Worm (Caenorhabditis elegans): ENCODE data around the gene cyb-2.1.

Gene cyb-2.1

ce11 chrIV:10985568-10986035 is at the start of gene cyb-2.1:
Gene cyb-2.1 (plus strand): TSS chrIV:10985985.
- TF ChIP-seq F10B5.3 (tag; optimal IDR thresholded peaks at IDR 0.05): no peak
- peak; percentile 7 for TF ChIP-seq unc-130 (GFP tag; optimal IDR thresholded peaks at IDR 0.05)
- TF ChIP-seq nhr-11 (tag; optimal IDR thresholded peaks at IDR 0.05): no peak

- peak; percentile 56 for TF ChIP-seq T20F7.1 (GFP tag; optimal IDR thresholded peaks at IDR 0.05)
- TF ChIP-seq nhr-28 (tag; optimal IDR thresholded peaks at IDR 0.05): peak; percentile 14
- TF ChIP-seq rbr-2 (tag; optimal IDR thresholded peaks at IDR 0.05): no peak
- TF ChIP-seq hlh-11 (tag; optimal IDR thresholded peaks at IDR 0.05): peak; percentile 62
- no peak for TF ChIP-seq daf-19 (GFP tag; conservative IDR thresholded peaks at IDR 0.05)
- peak; percentile 64 for TF ChIP-seq ceh-28 (tag; optimal IDR thresholded peaks at IDR 0.05)
- peak; percentile 95 for TF ChIP-seq fkh-10 (GFP tag; optimal IDR thresholded peaks at IDR 0.05)
- peak; percentile 24 for TF ChIP-seq lin-38 (GFP tag; IDR thresholded peaks at IDR 0.05)
- peak; percentile 92 for TF ChIP-seq ces-1 (GFP tag; optimal IDR thresholded peaks at IDR 0.05)
- TF ChIP-seq dpl-1 (GFP tag; optimal IDR thresholded peaks at IDR 0.05): peak; percentile 53
- TF ChIP-seq ctbp-1 (GFP tag; IDR thresholded peaks at IDR 0.05): peak; percentile 54; the same call in 1 of the 2 replicates
- no peak for TF ChIP-seq nhr-48 (tag; optimal IDR thresholded peaks at IDR 0.05)
- TF ChIP-seq lin-13 (GFP tag; optimal IDR thresholded peaks at IDR 0.05): no peak
- TF ChIP-seq nhr-76 (tag; optimal IDR thresholded peaks at IDR 0.05): no peak
- peak; percentile 57 for TF ChIP-seq nhr-11 (tag; optimal IDR thresholded peaks at IDR 0.05)
- TF ChIP-seq ZK337.2 (GFP tag; IDR thresholded peaks at IDR 0.05): no peak
- peak; percentile 28 for TF ChIP-seq F37D6.2 (tag; optimal IDR thresholded peaks at IDR 0.05)
- TF ChIP-seq cey-2 (tag; optimal IDR thresholded peaks at IDR 0.05; ENCODE audit: borderline replicate concordance, insufficient read depth): no peak
- TF ChIP-seq mep-1 (tag; optimal IDR thresholded peaks at IDR 0.05): peak; percentile 68
- no peak for TF ChIP-seq daf-8 (GFP tag; IDR thresholded peaks at IDR 0.05)
- TF ChIP-seq hlh-30 (tag; optimal IDR thresholded peaks at IDR 0.05; ENCODE audit: insufficient read depth): peak; percentile 93
- TF ChIP-seq mdl-1 (tag; optimal IDR thresholded peaks at IDR 0.05): peak; percentile 54 to 93
- TF ChIP-seq lsy-2 (tag; optimal IDR thresholded peaks at IDR 0.05): peak; percentile 32 to 77
- TF ChIP-seq hif-1 (tag; optimal IDR thresholded peaks at IDR 0.05): peak in 1 of 2 experiments; percentile 26
- TF ChIP-seq tag-97 (GFP tag; IDR thresholded peaks at IDR 0.05): no peak
- no peak for TF ChIP-seq ceh-82 (tag; optimal IDR thresholded peaks at IDR 0.05)
- no peak for TF ChIP-seq zfp-3 (GFP tag; conservative IDR thresholded peaks at IDR 0.05)
- peak in 1 of 2 experiments; percentile 67 for TF ChIP-seq unc-62 (GFP tag; optimal IDR thresholded peaks at IDR 0.05 in 1 of 2)
- no peak for TF ChIP-seq unc-62 (tag; optimal IDR thresholded peaks at IDR 0.05)
- 0 out of 2 replicates have a peak, but pooled peaks have one; percentile 39 for TF ChIP-seq hmg-1.1 (GFP tag; IDR thresholded peaks at IDR 0.05)
- no peak for TF ChIP-seq pha-4 (GFP tag; IDR thresholded peaks at IDR 0.05)
- TF ChIP-seq pha-4 (tag; optimal IDR thresholded peaks at IDR 0.05): peak; percentile 88
- no peak for TF ChIP-seq dmd-9 (GFP tag; IDR thresholded peaks at IDR 0.05)
- TF ChIP-seq dmd-6 (GFP tag; IDR thresholded peaks at IDR 0.05): peak; percentile 58
- peak in 1 of 2 experiments; percentile 26 for TF ChIP-seq daf-16 (GFP tag; optimal IDR thresholded peaks at IDR 0.05)
- TF ChIP-seq daf-16 (tag; optimal IDR thresholded peaks at IDR 0.05): peak; percentile 94
- TF ChIP-seq mes-2 (tag; optimal IDR thresholded peaks at IDR 0.05; ENCODE audit: poor library complexity, severe bottlenecking): peak; percentile 41
- peak; percentile 58 for TF ChIP-seq dve-1 (tag; optimal IDR thresholded peaks at IDR 0.05; ENCODE audit: insufficient read depth)
- TF ChIP-seq egl-43 (GFP tag; IDR thresholded peaks at IDR 0.05): no peak
- no peak for TF ChIP-seq nhr-42 (GFP tag; IDR thresholded peaks at IDR 0.05)
- TF ChIP-seq zag-1 (tag; optimal IDR thresholded peaks at IDR 0.05): no peak
Measured at ce11 chrIV:10936906-10937540, 48.8 kb upstream of the cyb-2.1 start, which contains the start of gene fic-1. Gene fic-1 (plus strand): TSS chrIV:10937454.
